Worm (Caenorhabditis elegans) whole organism, L4 larva: ENCODE measurements around the gene T07G12.3.

Source experiments
- F26F4.8 ChIP-seq: fragments of 200-800 bp; sonication (Bioruptor generic); conservative IDR thresholded peaks from 2 replicates; pipeline ENCODE4 v1.3.6; 2022; ENCODE audit warnings: missing genetic modification characterization, missing compliant biosample characterization
- F49E8.2 ChIP-seq: sonication (generic microtip); optimal IDR thresholded peaks from 2 replicates; lab custom pipeline; 2016; ENCODE audit warnings: missing compliant biosample characterization, mild to moderate bottlenecking, missing genetic modification characterization, borderline replicate concordance
- Y105C5A.15 ChIP-seq: fragments of 200-800 bp; sonication (Bioruptor generic); IDR thresholded peaks from 2 replicates; pipeline ENCODE4 v1.3.6; 2022; ENCODE audit warnings: missing genetic modification characterization, missing compliant biosample characterization
- Y48G9A.11 ChIP-seq: fragments of 200-800 bp; sonication (Bioruptor generic); IDR thresholded peaks from 2 replicates; pipeline ENCODE4 v1.3.6; 2022; ENCODE audit warnings: missing genetic modification reagents, missing genetic modification characterization, missing compliant biosample characterization
- Y5F2A.4 ChIP-seq: fragments of 200-800 bp; sonication (Bioruptor generic); optimal IDR thresholded peaks from 2 replicates; lab custom pipeline; 2018; ENCODE audit warnings: mild to moderate bottlenecking, missing genetic modification characterization, missing compliant biosample characterization
- aha-1 ChIP-seq: fragments of 150-350 bp; peaks from one replicate; lab custom pipeline; 2014; ENCODE audit warnings: missing biosample characterization, missing genetic modification characterization
- aly-2 ChIP-seq: sonication (generic microtip); optimal IDR thresholded peaks from 2 replicates; lab custom pipeline; 2018; ENCODE audit warnings: missing biosample characterization, missing genetic modification characterization
- ama-1 ChIP-seq: fragments of 150-350 bp; optimal IDR thresholded peaks from 2 replicates; lab custom pipeline; 2014; ENCODE audit warnings: inconsistent platforms, mixed read lengths
- ceh-62 ChIP-seq: sonication (generic microtip); optimal IDR thresholded peaks from 2 replicates; lab custom pipeline; 2017; ENCODE audit warnings: missing biosample characterization, missing genetic modification characterization
- ceh-82 ChIP-seq: sonication (generic microtip); optimal IDR thresholded peaks from 2 replicates; lab custom pipeline; 2017; ENCODE audit warnings: missing biosample characterization, missing genetic modification characterization
- ces-1 ChIP-seq: fragments of 150-350 bp; sonication (generic microtip); optimal IDR thresholded peaks from 4 replicates; lab custom pipeline; 2014; ENCODE audit warnings: missing biosample characterization, missing genetic modification reagents, missing genetic modification characterization
- daf-12 ChIP-seq: fragments of 150-350 bp; optimal IDR thresholded peaks from 2 replicates; lab custom pipeline; 2014; ENCODE audit warnings: missing biosample characterization, missing genetic modification reagents, missing genetic modification characterization
- daf-16 ChIP-seq, 3 experiments: sonication (generic microtip); optimal IDR thresholded peaks; 2 replicates each; lab custom pipeline; 2016 to 2017; ENCODE audit warnings: missing genetic modification characterization in 3 of 3, missing genetic modification reagents in 3 of 3, mild to moderate bottlenecking in 2 of 3, missing compliant biosample characterization in 2 of 3, missing biosample characterization in 1 of 3, moderate library complexity in 1 of 3
- dmd-6 ChIP-seq: fragments of 200-800 bp; sonication (Bioruptor generic); IDR thresholded peaks from 2 replicates; pipeline ENCODE4 v1.3.6; 2022; ENCODE audit warnings: missing genetic modification reagents, missing genetic modification characterization, missing compliant biosample characterization
- dmd-8 ChIP-seq: fragments of 200-800 bp; sonication (Bioruptor generic); IDR thresholded peaks from 2 replicates; pipeline ENCODE4 v1.3.6; 2022; ENCODE audit warnings: missing genetic modification characterization, missing compliant biosample characterization
- dmd-9 ChIP-seq: fragments of 200-800 bp; sonication (Bioruptor generic); IDR thresholded peaks from 2 replicates; pipeline ENCODE4 v1.3.6; 2022; ENCODE audit warnings: missing genetic modification reagents, missing genetic modification characterization, missing compliant biosample characterization
- duxl-1 ChIP-seq: sonication (generic microtip); optimal IDR thresholded peaks from 2 replicates; lab custom pipeline; 2016; ENCODE audit warnings: mild to moderate bottlenecking, missing genetic modification characterization, moderate library complexity, missing compliant biosample characterization; ENCODE audit not compliant: poor library complexity
- dve-1 ChIP-seq: sonication (generic microtip); optimal IDR thresholded peaks from 2 replicates; lab custom pipeline; 2017; ENCODE audit warnings: antibody characterized with exemption, mild to moderate bottlenecking, missing genetic modification characterization, missing compliant biosample characterization; ENCODE audit not compliant: insufficient read depth
- egl-43 ChIP-seq: fragments of 200-800 bp; sonication (Bioruptor generic); IDR thresholded peaks from 2 replicates; pipeline ENCODE4 v1.3.6; 2022; ENCODE audit warnings: missing genetic modification reagents, missing genetic modification characterization, missing compliant biosample characterization
- fkh-10 ChIP-seq: fragments of 150-350 bp; optimal IDR thresholded peaks from 2 replicates; lab custom pipeline; 2014; ENCODE audit warnings: missing biosample characterization, missing genetic modification reagents, missing genetic modification characterization
- fos-1 ChIP-seq: fragments of 150-350 bp; optimal IDR thresholded peaks from 2 replicates; lab custom pipeline; 2014; ENCODE audit warnings: missing biosample characterization, missing genetic modification characterization
- hlh-30 ChIP-seq: sonication (generic microtip); optimal IDR thresholded peaks from 2 replicates; lab custom pipeline; 2017; ENCODE audit warnings: antibody characterized with exemption, mild to moderate bottlenecking, missing genetic modification characterization, missing compliant biosample characterization; ENCODE audit not compliant: insufficient read depth
- lim-7 ChIP-seq: fragments of 200-800 bp; sonication (Bioruptor generic); IDR thresholded peaks from 2 replicates; pipeline ENCODE4 v1.3.6; 2022; ENCODE audit warnings: missing genetic modification characterization, missing compliant biosample characterization
- lin-15B ChIP-seq: fragments of 150-350 bp; sonication (generic microtip); optimal IDR thresholded peaks from 3 replicates; lab custom pipeline; 2014; ENCODE audit warnings: missing biosample characterization, missing genetic modification characterization
- lin-38 ChIP-seq: fragments of 200-800 bp; sonication (Bioruptor generic); IDR thresholded peaks from 2 replicates; pipeline ENCODE4 v1.3.6; 2022; ENCODE audit warnings: missing genetic modification reagents, missing genetic modification characterization, missing compliant biosample characterization
- lin-39 ChIP-seq: fragments of 150-350 bp; optimal IDR thresholded peaks from 2 replicates; lab custom pipeline; 2014; ENCODE audit warnings: missing biosample characterization, missing genetic modification reagents, missing genetic modification characterization
- mdt-29 ChIP-seq: fragments of 200-800 bp; sonication (Bioruptor generic); IDR thresholded peaks from 2 replicates; pipeline ENCODE4 v1.3.6; 2022; ENCODE audit warnings: missing genetic modification reagents, missing genetic modification characterization, missing compliant biosample characterization
- mxl-2 ChIP-seq: fragments of 200-800 bp; sonication (Bioruptor generic); conservative IDR thresholded peaks from 2 replicates; pipeline ENCODE4 v1.3.6; 2022; ENCODE audit warnings: missing genetic modification reagents, missing genetic modification characterization, missing compliant biosample characterization
- mxl-3 ChIP-seq: fragments of 200-800 bp; sonication (Bioruptor generic); optimal IDR thresholded peaks from 2 replicates; lab custom pipeline; 2018; ENCODE audit warnings: mild to moderate bottlenecking, missing genetic modification characterization, missing compliant biosample characterization
- nhr-10 ChIP-seq: fragments of 150-350 bp; optimal IDR thresholded peaks from 2 replicates; lab custom pipeline; 2014; ENCODE audit warnings: missing biosample characterization, missing genetic modification characterization
- nhr-102 ChIP-seq: sonication (generic microtip); optimal IDR thresholded peaks from 2 replicates; lab custom pipeline; 2016; ENCODE audit warnings: mild to moderate bottlenecking, missing genetic modification characterization, moderate library complexity, missing compliant biosample characterization
- nhr-28 ChIP-seq: fragments of 150-350 bp; optimal IDR thresholded peaks from 2 replicates; lab custom pipeline; 2014; ENCODE audit warnings: missing biosample characterization, missing genetic modification characterization
- nhr-6 ChIP-seq: fragments of 150-350 bp; optimal IDR thresholded peaks from 2 replicates; lab custom pipeline; 2014; ENCODE audit warnings: missing biosample characterization, missing genetic modification characterization
- pha-4 ChIP-seq, 2 experiments: fragments of 150-350 bp in 1 of 2; fragments of 200-800 bp in 1 of 2; sonication (Bioruptor generic) in 1 of 2; IDR thresholded peaks in 1 of 2; optimal IDR thresholded peaks in 1 of 2; 2 replicates each; pipeline versions ENCODE4 v1.3.6 to Lab custom; 2014 to 2022; ENCODE audit warnings: missing genetic modification characterization in 2 of 2, missing genetic modification reagents in 2 of 2, missing biosample characterization in 1 of 2, missing compliant biosample characterization in 1 of 2
- pqm-1 ChIP-seq: sonication (generic microtip); optimal IDR thresholded peaks from 2 replicates; lab custom pipeline; 2017; ENCODE audit warnings: missing biosample characterization, missing genetic modification characterization
- set-16 ChIP-seq: fragments of 200-800 bp; sonication (Bioruptor generic); IDR thresholded peaks from 2 replicates; pipeline ENCODE4 v1.3.6; 2022; ENCODE audit warnings: missing genetic modification reagents, missing genetic modification characterization, missing compliant biosample characterization
- spr-1 ChIP-seq: sonication (generic microtip); optimal IDR thresholded peaks from 2 replicates; lab custom pipeline; 2016; ENCODE audit warnings: mild to moderate bottlenecking, missing genetic modification characterization, missing compliant biosample characterization
- tag-97 ChIP-seq: fragments of 200-800 bp; sonication (Bioruptor generic); IDR thresholded peaks from 2 replicates; pipeline ENCODE4 v1.3.6; 2022; ENCODE audit warnings: missing genetic modification characterization, missing compliant biosample characterization
- tra-1 ChIP-seq: fragments of 200-800 bp; sonication (Bioruptor generic); IDR thresholded peaks from 2 replicates; pipeline ENCODE4 v1.3.6; 2022; ENCODE audit warnings: missing genetic modification reagents, missing genetic modification characterization, missing compliant biosample characterization
- zfp-3 ChIP-seq: fragments of 200-800 bp; sonication (Bioruptor generic); conservative IDR thresholded peaks from 2 replicates; pipeline ENCODE4 v1.3.6; 2022; ENCODE audit warnings: missing genetic modification reagents, missing genetic modification characterization, missing compliant biosample characterization
- zip-11 ChIP-seq: fragments of 200-800 bp; sonication (Bioruptor generic); IDR thresholded peaks from 2 replicates; pipeline ENCODE4 v1.3.6; 2022; ENCODE audit warnings: missing genetic modification characterization, missing compliant biosample characterization

The T07G12.3 gene

DNA sequence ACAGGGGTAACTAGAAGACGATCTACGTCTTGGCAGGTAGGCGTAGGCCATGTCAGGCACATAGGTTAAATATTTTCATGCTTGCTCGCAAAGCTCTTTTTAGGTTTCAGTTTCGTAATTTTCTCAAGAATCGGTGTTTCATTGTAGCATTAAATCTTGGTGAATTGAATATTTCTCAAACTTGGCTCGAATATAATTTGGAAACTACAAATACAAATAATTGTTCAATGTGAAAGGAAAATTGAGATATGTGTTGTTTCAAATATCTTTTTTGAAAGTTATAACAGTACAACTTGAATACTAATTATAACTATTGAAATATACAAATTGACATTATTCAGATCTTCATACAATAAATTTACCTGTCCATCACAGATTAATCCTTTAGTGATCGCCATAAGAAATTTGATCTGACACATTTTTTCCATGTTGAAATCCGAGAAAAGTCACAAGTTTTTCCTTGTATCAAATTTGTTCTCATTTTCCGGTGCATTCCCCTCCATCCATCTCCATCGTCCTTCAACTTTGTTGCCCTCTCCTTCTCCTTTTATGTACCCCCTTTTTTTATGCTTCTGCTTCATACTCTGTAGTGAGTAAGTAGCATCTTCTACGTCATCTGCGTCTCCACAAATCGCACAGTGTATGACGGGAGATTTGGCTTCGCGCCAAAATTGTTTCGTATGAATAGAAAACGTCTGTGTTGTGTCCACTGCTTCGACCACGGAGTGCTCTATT lies 9.5 kb upstream of the T07G12.3 start, which contains the start of gene C02F4.5:
TSS of gene C02F4.5 (minus strand) at position 51 of the 735 bp plus-strand sequence.
- TF ChIP-seq fkh-10 (GFP tag; lab: Kevin White, UChicago) = peak; percentile 49
- no peak for TF ChIP-seq Y5F2A.4 (GFP tag; lab: Kevin White, UChicago)
- peak; percentile 57 for TF ChIP-seq aha-1
- TF ChIP-seq Y48G9A.11 = 0 out of 2 replicates have a peak, but pooled peaks have one; percentile 20
- TF ChIP-seq spr-1 (tag; lab: Kevin White, UChicago) = no peak
- no peak for TF ChIP-seq Y105C5A.15 (GFP tag; lab: Robert Waterston, UW)

DNA sequence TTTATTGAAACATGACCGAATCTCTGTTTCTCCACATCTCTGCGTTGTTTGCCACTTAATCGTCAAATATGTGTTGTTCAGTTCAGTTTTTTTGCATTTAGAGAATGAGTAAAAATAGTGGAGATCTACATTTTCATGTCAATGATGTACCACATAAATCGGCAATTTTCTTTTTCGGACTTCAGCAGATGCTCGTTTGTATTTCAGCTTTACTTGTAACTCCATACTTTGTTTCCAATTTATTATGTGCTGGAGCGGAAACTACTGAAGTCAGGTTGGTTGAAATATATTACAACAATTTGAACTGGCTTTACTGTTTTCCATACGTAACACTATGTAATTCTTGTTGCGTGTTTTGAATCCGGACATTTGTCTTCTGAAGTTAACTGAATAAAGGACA lies 3.1 kb upstream of the T07G12.3 start, which contains the start of gene T07G12.2:
TSS of gene T07G12.2 (plus strand) at position 62 of the 400 bp plus-strand sequence.
- TF ChIP-seq mxl-3 = no peak
- TF ChIP-seq F26F4.8 (GFP tag; lab: Robert Waterston, UW) = no peak
- no peak for TF ChIP-seq lim-7 (GFP tag; lab: Robert Waterston, UW)
- TF ChIP-seq aha-1 = peak; percentile 95
- no peak for TF ChIP-seq nhr-6
- TF ChIP-seq nhr-10 (tag; lab: Kevin White, UChicago) = no peak
- TF ChIP-seq daf-12 (tag; lab: Kevin White, UChicago) = no peak
- TF ChIP-seq lin-15B (tag; lab: Kevin White, UChicago) = no peak
- no peak for TF ChIP-seq mxl-2 (GFP tag; lab: Robert Waterston, UW)

DNA sequence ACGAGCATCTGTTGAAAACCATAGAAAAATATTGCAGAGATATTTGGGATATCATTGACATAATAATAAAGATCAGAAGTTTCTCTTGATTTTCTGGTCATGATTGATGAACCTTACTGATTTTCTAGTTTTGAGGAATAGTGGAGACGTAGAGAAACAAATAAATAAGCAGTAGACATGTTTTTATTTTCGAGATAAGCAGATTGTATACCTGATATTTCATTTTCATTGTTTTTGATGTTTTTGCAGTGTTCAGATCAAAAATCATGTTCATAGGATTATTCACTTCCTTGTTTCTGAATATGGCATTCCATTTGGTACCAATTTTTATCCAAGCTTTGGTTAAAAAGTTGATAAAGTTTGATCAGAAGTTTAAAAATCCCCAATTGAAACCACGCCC lies 4.8 kb downstream of the T07G12.3 start, which contains the start of gene T07G12.4:
TSS of gene T07G12.4 (minus strand) at position 101 of the 400 bp plus-strand sequence.
- TF ChIP-seq nhr-102 (tag; lab: Kevin White, UChicago) = no peak
- peak; percentile 82 for TF ChIP-seq aha-1

DNA sequence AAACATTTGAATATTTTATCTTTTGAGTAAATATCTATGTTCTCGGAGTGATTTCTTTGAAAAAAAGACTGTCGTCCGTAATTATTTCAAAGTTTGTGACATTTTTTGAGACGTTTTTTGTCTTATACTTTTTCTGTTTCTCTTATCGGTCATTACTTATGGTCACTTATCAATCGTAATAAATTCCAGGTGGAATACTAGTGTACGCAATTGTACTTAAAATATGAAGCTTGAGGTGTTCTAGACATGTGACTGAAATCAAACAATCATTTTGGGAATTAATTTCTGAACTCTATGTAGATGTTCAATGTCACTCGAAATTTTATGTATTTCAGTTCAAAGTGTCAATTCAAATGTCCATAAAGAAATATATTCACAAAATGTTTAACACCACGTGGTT lies 8.5 kb downstream of the T07G12.3 start:
- TF ChIP-seq pha-4 (GFP tag; IDR thresholded peaks at IDR 0.05; lab: Robert Waterston, UW) (no peak), pha-4 (tag; optimal IDR thresholded peaks at IDR 0.05; lab: Kevin White, UChicago) (no peak), fkh-10 (GFP tag; lab: Kevin White, UChicago) (no peak), mdt-29 (GFP tag; lab: Robert Waterston, UW) (no peak), aly-2 (tag; lab: Kevin White, UChicago) (no peak), mxl-2 (GFP tag; lab: Robert Waterston, UW) (no peak), tag-97 (GFP tag; lab: Robert Waterston, UW) (no peak), nhr-28 (peak; percentile 18), tra-1 (GFP tag; lab: Robert Waterston, UW) (no peak)

DNA sequence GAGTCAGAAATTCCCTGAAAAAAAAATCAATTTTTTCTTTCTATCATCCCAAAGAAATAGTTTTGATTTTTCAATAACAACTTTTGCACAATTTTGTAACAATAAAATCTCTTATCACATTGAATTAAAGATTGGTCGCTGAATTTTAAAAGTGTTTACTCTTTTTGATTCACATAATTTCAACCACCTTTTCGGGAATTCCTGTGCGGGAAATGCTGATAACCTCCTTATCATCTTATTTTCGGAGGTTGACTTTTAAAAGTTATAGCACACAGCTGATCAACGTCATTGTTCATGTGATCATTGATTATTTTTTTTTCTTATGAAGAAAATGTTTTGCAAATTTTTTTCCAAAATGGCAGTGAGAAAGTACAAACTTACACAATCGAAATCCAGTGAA lies 9.6 kb downstream of the T07G12.3 start:
- TF ChIP-seq ama-1 (no peak), zfp-3 (GFP tag; lab: Robert Waterston, UW) (no peak), set-16 (GFP tag; lab: Robert Waterston, UW) (no peak), zip-11 (GFP tag; lab: Robert Waterston, UW) (no peak), pqm-1 (tag; lab: Kevin White, UChicago) (peak; percentile 75), aly-2 (tag; lab: Kevin White, UChicago) (no peak), fos-1 (no peak), dve-1 (tag; lab: Kevin White, UChicago) (peak; percentile 62), ceh-62 (tag; lab: Kevin White, UChicago) (no peak), aha-1 (no peak), duxl-1 (tag; lab: Kevin White, UChicago) (no peak), dmd-6 (GFP tag; lab: Robert Waterston, UW) (peak; percentile 74), ces-1 (GFP tag; lab: Kevin White, UChicago) (no peak), lin-38 (GFP tag; lab: Robert Waterston, UW) (no peak), F49E8.2 (no peak), egl-43 (GFP tag; lab: Robert Waterston, UW) (no peak), daf-16 (GFP tag; optimal IDR thresholded peaks at IDR 0.05; lab: Kevin White, UChicago) (no peak), daf-16 (tag; optimal IDR thresholded peaks at IDR 0.05; lab: Kevin White, UChicago) (peak; percentile 91), dmd-8 (GFP tag; lab: Robert Waterston, UW) (no peak), ceh-82 (tag; lab: Kevin White, UChicago) (no peak), dmd-9 (GFP tag; lab: Robert Waterston, UW) (no peak), nhr-10 (tag; lab: Kevin White, UChicago) (no peak), Y48G9A.11 (no peak), lin-39 (no peak), nhr-28 (peak; percentile 65), hlh-30 (peak; percentile 15)
